Fruit fly (Drosophila melanogaster) whole organism, embryonic: ENCODE data around the gene CG14258.

Experiments
- Asciz ChIP-seq: fragments of 200-800 bp; sonication (Bioruptor generic); optimal IDR thresholded peaks from 2 replicates; lab custom pipeline; 2017; ENCODE audit warnings: missing biosample characterization, mild to moderate bottlenecking, missing genetic modification characterization, missing genetic modification reagents
- Atf-2 ChIP-seq: fragments of 200-800 bp; sonication (Bioruptor generic); optimal IDR thresholded peaks from 2 replicates; lab custom pipeline; 2016; ENCODE audit warnings: missing biosample characterization, missing genetic modification characterization
- CG10267 ChIP-seq: fragments of 200-800 bp; sonication (Bioruptor generic); optimal IDR thresholded peaks from 2 replicates; lab custom pipeline; 2018; ENCODE audit warnings: missing biosample characterization, mild to moderate bottlenecking, missing genetic modification characterization, moderate library complexity
- CG10321 ChIP-seq: fragments of 200-800 bp; sonication (Bioruptor generic); IDR thresholded peaks from 2 replicates; pipeline ENCODE4 v1.3.6; 2022; ENCODE audit warnings: missing biosample characterization, missing genetic modification characterization
- CG11696 ChIP-seq: fragments of 200-800 bp; sonication (Bioruptor generic); IDR thresholded peaks from 2 replicates; pipeline ENCODE4 v1.3.6; 2022; ENCODE audit warnings: missing biosample characterization, missing genetic modification characterization
- CG12155 ChIP-seq: fragments of 200-800 bp; sonication (Bioruptor generic); optimal IDR thresholded peaks from 3 replicates; lab custom pipeline; 2016; ENCODE audit warnings: missing biosample characterization, missing genetic modification characterization
- CG12236 ChIP-seq: fragments of 200-800 bp; sonication (Bioruptor generic); optimal IDR thresholded peaks from 2 replicates; lab custom pipeline; 2016; ENCODE audit warnings: missing biosample characterization, missing genetic modification characterization
- CG1233 ChIP-seq: fragments of 200-800 bp; sonication (Bioruptor generic); optimal IDR thresholded peaks from 4 replicates; lab custom pipeline; 2018; ENCODE audit warnings: missing biosample characterization, mild to moderate bottlenecking, missing genetic modification characterization
- CG12659 ChIP-seq: fragments of 200-800 bp; sonication (Bioruptor generic); optimal IDR thresholded peaks from 3 replicates; lab custom pipeline; 2017; ENCODE audit warnings: mild to moderate bottlenecking, missing biosample characterization, missing genetic modification reagents, missing genetic modification characterization
- CG14014 ChIP-seq: fragments of 200-800 bp; sonication (Bioruptor generic); IDR thresholded peaks from 2 replicates; pipeline ENCODE4 v1.3.6; 2022; ENCODE audit warnings: missing biosample characterization, missing genetic modification characterization
- CG15514 ChIP-seq: fragments of 200-800 bp; sonication (Bioruptor generic); optimal IDR thresholded peaks from 3 replicates; lab custom pipeline; 2017; ENCODE audit warnings: missing biosample characterization, missing genetic modification characterization, mild to moderate bottlenecking, moderate library complexity, missing genetic modification reagents
- CG16815 ChIP-seq: fragments of 200-800 bp; sonication (Bioruptor generic); optimal IDR thresholded peaks from 3 replicates; lab custom pipeline; 2017; ENCODE audit warnings: missing biosample characterization, mild to moderate bottlenecking, missing genetic modification characterization
- CG17385 ChIP-seq: fragments of 200-800 bp; sonication (Bioruptor generic); optimal IDR thresholded peaks from 3 replicates; lab custom pipeline; 2018; ENCODE audit warnings: missing biosample characterization, mild to moderate bottlenecking, missing genetic modification characterization
- CG18619 ChIP-seq: fragments of 200-800 bp; sonication (Bioruptor generic); optimal IDR thresholded peaks from 3 replicates; lab custom pipeline; 2017; ENCODE audit warnings: missing biosample characterization, mild to moderate bottlenecking, missing genetic modification characterization
- CG33557 ChIP-seq: fragments of 200-800 bp; sonication (Bioruptor generic); optimal IDR thresholded peaks from 2 replicates; lab custom pipeline; 2019; ENCODE audit warnings: missing biosample characterization, mild to moderate bottlenecking, missing genetic modification characterization, moderate library complexity
- CG4730 ChIP-seq: fragments of 200-800 bp; sonication (Bioruptor generic); IDR thresholded peaks from 2 replicates; pipeline ENCODE4 v1.3.6; 2022; ENCODE audit warnings: missing biosample characterization, missing genetic modification characterization
- CG5953 ChIP-seq: fragments of 200-800 bp; sonication (Bioruptor generic); IDR thresholded peaks from 2 replicates; pipeline ENCODE4 v1.3.6; 2022; ENCODE audit warnings: missing biosample characterization, missing genetic modification characterization
- CG6689 ChIP-seq: fragments of 200-800 bp; sonication (Bioruptor generic); IDR thresholded peaks from 2 replicates; pipeline ENCODE4 v1.3.6; 2022; ENCODE audit warnings: missing biosample characterization, missing genetic modification characterization
- CG6765 ChIP-seq: fragments of 200-800 bp; sonication (Bioruptor generic); optimal IDR thresholded peaks from 3 replicates; lab custom pipeline; 2017; ENCODE audit warnings: missing biosample characterization, mild to moderate bottlenecking, missing genetic modification characterization
- CG7372 ChIP-seq: fragments of 200-800 bp; sonication (Bioruptor generic); IDR thresholded peaks from 2 replicates; pipeline ENCODE4 v1.3.6; 2022; ENCODE audit warnings: missing biosample characterization, missing genetic modification characterization
- CG7556 ChIP-seq: fragments of 200-800 bp; sonication (Bioruptor generic); optimal IDR thresholded peaks from 2 replicates; lab custom pipeline; 2017; ENCODE audit warnings: missing biosample characterization, mild to moderate bottlenecking, missing genetic modification characterization
- CG7987 ChIP-seq: fragments of 200-800 bp; sonication (Bioruptor generic); optimal IDR thresholded peaks from 2 replicates; lab custom pipeline; 2018; ENCODE audit warnings: missing biosample characterization, mild to moderate bottlenecking, missing genetic modification characterization, moderate library complexity
- CG8478 ChIP-seq: fragments of >200 bp; optimal IDR thresholded peaks from 2 replicates; lab custom pipeline; 2018
- CHES-1-like ChIP-seq: fragments of 200-800 bp; sonication (Bioruptor generic); optimal IDR thresholded peaks from 2 replicates; lab custom pipeline; 2016; ENCODE audit warnings: missing biosample characterization, missing genetic modification characterization
- CTCF ChIP-seq: fragments of 200-800 bp; sonication (Bioruptor generic); optimal IDR thresholded peaks from 2 replicates; lab custom pipeline; 2017; ENCODE audit warnings: missing biosample characterization, mild to moderate bottlenecking, missing genetic modification characterization, moderate library complexity
- CoRest ChIP-seq: fragments of 200-800 bp; sonication (Bioruptor generic); optimal IDR thresholded peaks from 3 replicates; lab custom pipeline; 2018; ENCODE audit warnings: missing biosample characterization, mild to moderate bottlenecking, missing genetic modification characterization, moderate library complexity
- E2f1 ChIP-seq: fragments of 200-800 bp; sonication (Bioruptor generic); IDR thresholded peaks from 2 replicates; pipeline ENCODE4 v1.3.6; 2022; ENCODE audit warnings: missing biosample characterization, missing genetic modification characterization
- Elba2 ChIP-seq: fragments of 200-800 bp; sonication (Bioruptor generic); optimal IDR thresholded peaks from 3 replicates; lab custom pipeline; 2016; ENCODE audit warnings: missing biosample characterization, missing genetic modification characterization
- Hr3 ChIP-seq: fragments of 200-800 bp; sonication (Bioruptor generic); optimal IDR thresholded peaks from 3 replicates; lab custom pipeline; 2016; ENCODE audit warnings: missing biosample characterization, missing genetic modification characterization
- Hr39 ChIP-seq: fragments of >200 bp; optimal IDR thresholded peaks from 2 replicates; lab custom pipeline; 2017
- Med ChIP-seq: fragments of 200-800 bp; sonication (Bioruptor generic); peaks from one replicate; lab custom pipeline; 2016; ENCODE audit warnings: missing biosample characterization, missing genetic modification characterization, mild to moderate bottlenecking, inconsistent platforms, moderate library complexity
- Opbp ChIP-seq: fragments of 200-800 bp; sonication (Bioruptor generic); IDR thresholded peaks from 3 replicates; pipeline ENCODE4 v1.3.6; 2022; ENCODE audit warnings: missing biosample characterization, missing genetic modification characterization; ENCODE audit not compliant: partially characterized antibody
- Sin3A ChIP-seq: fragments of >200 bp; optimal IDR thresholded peaks from 2 replicates; lab custom pipeline; 2018
- btn ChIP-seq: fragments of 200-800 bp; sonication (Bioruptor generic); optimal IDR thresholded peaks from 2 replicates; lab custom pipeline; 2016; ENCODE audit warnings: missing biosample characterization, missing genetic modification characterization
- esg ChIP-seq: fragments of 200-800 bp; sonication (Bioruptor generic); conservative IDR thresholded peaks from 2 replicates; pipeline ENCODE4 v1.3.6; 2022; ENCODE audit warnings: missing biosample characterization, missing genetic modification characterization
- luna ChIP-seq: fragments of 200-800 bp; sonication (Bioruptor generic); optimal IDR thresholded peaks from 2 replicates; lab custom pipeline; 2016; ENCODE audit warnings: missing biosample characterization, missing genetic modification characterization
- mam ChIP-seq: fragments of 200-800 bp; sonication (Bioruptor generic); optimal IDR thresholded peaks from 3 replicates; lab custom pipeline; 2016; ENCODE audit warnings: missing biosample characterization, missing genetic modification characterization
- rib ChIP-seq: fragments of 200-800 bp; sonication (Bioruptor generic); IDR thresholded peaks from 2 replicates; pipeline ENCODE4 v1.3.6; 2022; ENCODE audit warnings: missing biosample characterization, missing genetic modification characterization
- sc ChIP-seq, 3 experiments: fragments of >200 bp in 2 of 3; fragments of 200-800 bp in 1 of 3; sonication (Bioruptor generic) in 1 of 3; optimal IDR thresholded peaks; 2 replicates in 2 of 3; 3 replicates in 1 of 3; lab custom pipeline; 2017; ENCODE audit warnings: mild to moderate bottlenecking in 1 of 3, missing biosample characterization in 1 of 3, missing genetic modification characterization in 1 of 3, missing genetic modification reagents in 1 of 3
- sima ChIP-seq: fragments of 200-800 bp; sonication (Bioruptor generic); optimal IDR thresholded peaks from 2 replicates; lab custom pipeline; 2016; ENCODE audit warnings: missing biosample characterization, missing genetic modification characterization
- sisA ChIP-seq: fragments of 200-800 bp; sonication (Bioruptor generic); IDR thresholded peaks from 2 replicates; pipeline ENCODE4 v1.3.6; 2022; ENCODE audit warnings: missing biosample characterization, missing genetic modification characterization
- slp2 ChIP-seq: fragments of 200-800 bp; sonication (Bioruptor generic); optimal IDR thresholded peaks from 2 replicates; lab custom pipeline; 2016; ENCODE audit warnings: missing biosample characterization, missing genetic modification characterization
- ssp ChIP-seq: fragments of 200-800 bp; sonication (Bioruptor generic); IDR thresholded peaks from 2 replicates; pipeline ENCODE4 v1.3.6; 2022; ENCODE audit warnings: missing biosample characterization, missing genetic modification characterization
- tna ChIP-seq: fragments of 200-800 bp; sonication (Bioruptor generic); IDR thresholded peaks from 2 replicates; pipeline ENCODE4 v1.3.6; 2022; ENCODE audit warnings: missing biosample characterization, missing genetic modification characterization; ENCODE audit not compliant: partially characterized antibody
- ttk ChIP-seq: fragments of 200-800 bp; sonication (Bioruptor generic); IDR thresholded peaks from 2 replicates; pipeline ENCODE4 v2.1.2; 2022; ENCODE audit warnings: missing biosample characterization, missing genetic modification characterization
- tup ChIP-seq: fragments of 200-800 bp; sonication (Bioruptor generic); optimal IDR thresholded peaks from 2 replicates; lab custom pipeline; 2016; ENCODE audit warnings: missing biosample characterization, mild to moderate bottlenecking, missing genetic modification characterization, moderate library complexity
- unpg ChIP-seq: fragments of 200-800 bp; sonication (Bioruptor generic); optimal IDR thresholded peaks from 3 replicates; lab custom pipeline; 2018; ENCODE audit warnings: missing biosample characterization, mild to moderate bottlenecking, missing genetic modification characterization, moderate library complexity
- zen ChIP-seq: fragments of 200-800 bp; sonication (Bioruptor generic); optimal IDR thresholded peaks from 3 replicates; lab custom pipeline; 2018; ENCODE audit warnings: missing biosample characterization, mild to moderate bottlenecking, missing genetic modification characterization, moderate library complexity
- zfh1 ChIP-seq: fragments of 200-800 bp; sonication (Bioruptor generic); IDR thresholded peaks from 3 replicates; pipeline ENCODE4 v1.3.6; 2022; ENCODE audit warnings: missing biosample characterization, missing genetic modification characterization

The CG14258 gene

DNA sequence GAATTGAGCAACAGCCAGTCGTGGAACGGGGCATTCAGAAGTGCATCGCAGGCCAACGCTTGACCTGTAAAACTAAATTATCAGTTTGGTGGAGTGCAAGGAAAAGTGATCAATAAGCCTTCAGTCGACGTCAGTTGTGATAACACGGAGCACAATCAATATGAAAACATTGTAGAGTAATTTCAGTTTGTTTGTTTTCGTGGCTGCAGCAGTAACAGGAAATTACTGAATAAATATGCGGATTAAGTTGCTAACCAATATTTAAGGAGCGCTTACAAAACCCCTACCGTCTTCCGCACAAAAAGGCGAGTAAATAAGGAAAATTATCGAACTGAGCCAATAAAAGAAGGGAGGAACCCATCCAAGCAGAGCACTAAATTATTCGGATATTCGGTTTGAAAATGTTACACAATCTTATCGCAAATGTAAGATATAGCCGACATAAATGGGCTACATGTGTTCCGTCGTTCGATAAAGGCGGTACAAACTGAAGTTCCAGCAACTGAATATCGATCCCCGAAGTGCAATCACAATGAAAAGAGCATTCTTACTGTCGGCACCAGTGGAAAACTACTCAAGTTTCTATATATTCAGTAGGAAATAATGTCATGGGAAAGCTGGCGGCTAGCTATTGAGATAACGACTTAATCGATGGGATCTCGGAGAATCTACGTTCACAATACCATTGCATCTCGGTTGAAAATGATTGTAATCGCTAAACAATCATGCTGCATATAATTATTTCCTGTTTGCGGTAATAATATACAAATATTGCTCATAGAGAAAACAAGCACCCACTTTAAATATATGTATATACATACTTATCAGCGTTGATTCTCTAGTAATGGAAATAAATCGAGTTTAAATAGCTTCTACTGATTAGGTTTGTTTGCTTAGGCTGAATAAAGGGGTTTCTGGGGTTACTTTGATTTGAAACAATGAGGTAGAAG lies 43.0 kb downstream of the CG14258 start (continued):
- no peak for TF ChIP-seq tna
- no peak for TF ChIP-seq CG11696 (GFP tag; lab: Robert Waterston, UW)
- no peak for TF ChIP-seq sisA (GFP tag; lab: Robert Waterston, UW)
- peak; percentile 80 for TF ChIP-seq CG7987 (GFP tag; lab: Kevin White, UChicago)
- peak; percentile 28 for TF ChIP-seq Hr3 (GFP tag; lab: Kevin White, UChicago)
- TF ChIP-seq tup, result peak; percentile 22
- TF ChIP-seq CG12155, result peak; percentile 16
- TF ChIP-seq CG6765 (GFP tag; lab: Kevin White, UChicago), result no peak
- peak; percentile 4 for TF ChIP-seq sima (GFP tag; lab: Kevin White, UChicago)
- TF ChIP-seq CG10267 (tag; lab: Kevin White, UChicago), result peak; percentile 40
- peak; percentile 88 for TF ChIP-seq CG1233 (GFP tag; lab: Kevin White, UChicago)
- TF ChIP-seq CG10321 (GFP tag; lab: Robert Waterston, UW), result 0 out of 2 replicates have a peak, but pooled peaks have one; percentile 12
- no peak for TF ChIP-seq Elba2 (GFP tag; lab: Kevin White, UChicago)
- 0 out of 2 replicates have a peak, but pooled peaks have one; percentile 20 for TF ChIP-seq ssp (GFP tag; lab: Robert Waterston, UW)
- peak; percentile 65 for TF ChIP-seq CG7556 (GFP tag; lab: Kevin White, UChicago)
- no peak for TF ChIP-seq Sin3A (lab: Kevin White, UChicago)
- peak; percentile 20 for TF ChIP-seq mam (GFP tag; lab: Kevin White, UChicago)
- no peak for TF ChIP-seq rib
- TF ChIP-seq CG16815 (GFP tag; lab: Kevin White, UChicago), result peak; percentile 14
- no peak for TF ChIP-seq Opbp (GFP tag; lab: Robert Waterston, UW)
- TF ChIP-seq luna (GFP tag; lab: Kevin White, UChicago), result no peak
- TF ChIP-seq slp2, result peak; percentile 43
- TF ChIP-seq zen (tag; lab: Kevin White, UChicago), result peak; percentile 75
- TF ChIP-seq E2f1 (GFP tag; lab: Robert Waterston, UW), result peak; percentile 53; the same call in 1 of the 2 replicates
- peak; percentile 58 for TF ChIP-seq Atf-2
- TF ChIP-seq Hr39 (lab: Kevin White, UChicago), result no peak
- TF ChIP-seq CG14014 (GFP tag; lab: Robert Waterston, UW), result peak; percentile 53; the same call in 1 of the 2 replicates
- TF ChIP-seq CHES-1-like (GFP tag; lab: Kevin White, UChicago), result peak; percentile 50
- TF ChIP-seq CG8478 (lab: Kevin White, UChicago), result no peak

DNA sequence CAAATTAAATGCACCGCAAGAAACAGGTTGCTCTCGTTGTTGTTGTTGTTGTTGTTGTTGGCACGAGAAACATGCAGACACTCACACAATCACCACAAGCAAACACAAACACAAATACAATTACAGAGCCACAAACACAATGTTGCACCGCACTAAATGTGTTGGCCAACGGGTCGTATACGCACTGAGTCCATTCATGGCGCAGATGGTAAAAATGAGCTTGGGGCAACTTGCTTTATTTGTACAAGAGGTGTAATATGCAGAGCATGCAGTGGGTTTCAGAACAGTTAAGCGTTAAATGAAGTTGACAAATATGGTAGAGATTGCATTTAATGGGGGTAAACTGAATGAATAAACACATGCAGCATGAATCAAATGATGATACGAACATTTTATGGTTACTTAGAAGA lies 45.0 kb downstream of the CG14258 start:
- TF ChIP-seq CG8478 (lab: Kevin White, UChicago) (no peak), CoRest (tag; lab: Kevin White, UChicago) (peak; percentile 22), CG6689 (GFP tag; lab: Robert Waterston, UW) (0 out of 2 replicates have a peak, but pooled peaks have one; percentile 24), unpg (GFP tag; lab: Kevin White, UChicago) (peak; percentile 28), esg (no peak), CG7372 (GFP tag; lab: Robert Waterston, UW) (peak; percentile 41), CG4730 (GFP tag; lab: Robert Waterston, UW) (no peak), Med (peak; percentile 80), CG33557 (GFP tag; lab: Kevin White, UChicago) (peak; percentile 43), CG12236 (GFP tag; lab: Kevin White, UChicago) (peak; percentile 52), CG7987 (GFP tag; lab: Kevin White, UChicago) (peak; percentile 18), CG17385 (GFP tag; lab: Kevin White, UChicago) (peak; percentile 40), Asciz (GFP tag; lab: Kevin White, UChicago) (peak; percentile 81), ttk (peak; percentile 21; the same call in 1 of the 2 replicates), sc (optimal IDR thresholded peaks at IDR 0.05; lab: Kevin White, UChicago) (no peak), sc (GFP tag; optimal IDR thresholded peaks at IDR 0.05; lab: Kevin White, UChicago) (peak; percentile 60), CTCF (GFP tag; lab: Kevin White, UChicago) (peak; percentile 9), CHES-1-like (GFP tag; lab: Kevin White, UChicago) (no peak), btn (GFP tag; lab: Kevin White, UChicago) (peak; percentile 9), CG15514 (GFP tag; lab: Kevin White, UChicago) (no peak), CG12659 (peak; percentile 11), CG18619 (GFP tag; lab: Kevin White, UChicago) (peak; percentile 27), CG5953 (GFP tag; lab: Robert Waterston, UW) (peak; percentile 57), zfh1 (GFP tag; lab: Robert Waterston, UW) (0 out of 3 replicates have a peak, but pooled peaks have one; percentile 50)
